Fruit fly (Drosophila melanogaster): ENCODE results near the gene CG12091.

CG12091 gene

DNA sequence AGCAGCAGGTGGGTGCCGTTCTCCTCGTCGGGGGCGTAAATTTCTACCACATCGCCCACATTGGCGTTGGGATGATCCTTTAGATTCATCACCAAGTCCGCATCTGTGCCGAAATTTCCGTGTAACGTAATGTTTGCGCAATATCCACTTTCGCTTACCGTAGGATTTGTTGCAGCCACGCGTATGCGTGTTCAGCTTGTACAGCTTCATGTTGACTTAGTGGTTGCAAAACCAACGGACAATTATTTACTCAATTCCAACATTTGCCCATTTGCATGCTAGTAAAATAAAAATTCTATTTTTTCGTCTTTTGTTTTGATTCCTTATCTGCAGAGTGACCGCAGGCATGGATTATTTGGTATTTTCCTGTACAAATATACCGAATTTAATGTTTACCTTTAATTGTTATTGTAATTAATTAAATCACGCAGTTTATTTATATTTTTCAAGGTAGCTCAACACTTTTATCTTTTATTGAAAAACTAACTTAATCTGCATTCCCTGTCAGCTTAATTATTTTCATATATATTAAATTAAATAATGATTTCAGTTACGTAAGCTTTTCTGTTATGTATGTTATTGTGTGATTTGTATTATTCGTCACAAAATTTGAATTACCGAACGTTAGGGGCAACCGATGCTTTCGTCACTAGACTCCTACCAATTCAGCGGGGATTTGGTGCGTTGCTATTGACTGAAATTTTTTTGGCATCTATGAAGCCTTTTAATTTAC lies 2.8 kb downstream of the CG12091 start, which contains the start of gene Iml1 (continued):
- TF ChIP-seq CG15269 (tag; optimal IDR thresholded peaks at IDR 0.05) (no peak), CG7839 (tag; optimal IDR thresholded peaks at IDR 0.05) (no peak), CG3847 (GFP tag; IDR thresholded peaks at IDR 0.05) (no peak), CG10654 (GFP tag; optimal IDR thresholded peaks at IDR 0.05) (peak; percentile 35), CG7357 (GFP tag; IDR thresholded peaks at IDR 0.05) (no peak; the same call in 2 of the 3 replicates), CG9797 (GFP tag; optimal IDR thresholded peaks at IDR 0.05) (peak; percentile 66), pita (GFP tag; optimal IDR thresholded peaks at IDR 0.05) (no peak), nerfin-1 (tag; optimal IDR thresholded peaks at IDR 0.05) (peak; percentile 60), cad (GFP tag; optimal IDR thresholded peaks at IDR 0.05) (no peak), CG15011 (GFP tag; optimal IDR thresholded peaks at IDR 0.05) (no peak), CG18262 (tag; optimal IDR thresholded peaks at IDR 0.05) (no peak), CG8281 (tag; optimal IDR thresholded peaks at IDR 0.05) (no peak), CG8765 (GFP tag; IDR thresholded peaks at IDR 0.05) (no peak), lilli (GFP tag; optimal IDR thresholded peaks at IDR 0.05) (no peak), Deaf1 (tag; optimal IDR thresholded peaks at IDR 0.05) (no peak), CG11247 (GFP tag; IDR thresholded peaks at IDR 0.05) (peak; percentile 50), Side (GFP tag; optimal IDR thresholded peaks at IDR 0.05) (no peak), sd (tag; optimal IDR thresholded peaks at IDR 0.05) (no peak), fd96Cb (tag; optimal IDR thresholded peaks at IDR 0.05) (peak; percentile 6), gsb-n (tag; optimal IDR thresholded peaks at IDR 0.05) (no peak), zfh1 (GFP tag; IDR thresholded peaks at IDR 0.05) (no peak), onecut (GFP tag; IDR thresholded peaks at IDR 0.05) (no peak), sim (GFP tag; IDR thresholded peaks at IDR 0.05) (no peak), fru (optimal IDR thresholded peaks at IDR 0.05) (no peak), ranshi (GFP tag; IDR thresholded peaks at IDR 0.05) (0 out of 2 replicates have a peak, but pooled peaks have one; percentile 15), cwo (GFP tag; optimal IDR thresholded peaks at IDR 0.05) (peak; percentile 12), MTF-1 (GFP tag; optimal IDR thresholded peaks at IDR 0.05; ENCODE audit: borderline replicate concordance) (no peak), E2f1 (GFP tag; IDR thresholded peaks at IDR 0.05) (0 out of 2 replicates have a peak, but pooled peaks have one; percentile 20), slbo (GFP tag; IDR thresholded peaks at IDR 0.05) (peak; percentile 77), sens-2 (GFP tag; IDR thresholded peaks at IDR 0.05) (no peak), mld (GFP tag; IDR thresholded peaks at IDR 0.05; ENCODE audit: partially characterized antibody) (no peak), tgo (GFP tag; IDR thresholded peaks at IDR 0.05) (peak; percentile 47; the same call in 2 of the 3 replicates), NK7.1 (GFP tag; optimal IDR thresholded peaks at IDR 0.05) (no peak), ftz-f1 (GFP tag; optimal IDR thresholded peaks at IDR 0.05) (no peak), CG4820 (GFP tag; optimal IDR thresholded peaks at IDR 0.05) (peak; percentile 27), nerfin-2 (GFP tag; IDR thresholded peaks at IDR 0.05; ENCODE audit: partially characterized antibody) (no peak), z (GFP tag; IDR thresholded peaks at IDR 0.05) (no peak), ttk (GFP tag; IDR thresholded peaks at IDR 0.05) (0 out of 2 replicates have a peak, but pooled peaks have one; percentile 23), CG17568 (GFP tag; optimal IDR thresholded peaks at IDR 0.05) (no peak), Ptx1 (GFP tag; IDR thresholded peaks at IDR 0.05) (peak; percentile 75), Dbx (GFP tag; IDR thresholded peaks at IDR 0.05) (no peak), so (GFP tag; IDR thresholded peaks at IDR 0.05) (no peak), gcm2 (GFP tag; optimal IDR thresholded peaks at IDR 0.05) (no peak), CG12155 (GFP tag; optimal IDR thresholded peaks at IDR 0.05) (no peak), CG16863 (GFP tag; optimal IDR thresholded peaks at IDR 0.05) (no peak), ap (GFP tag; IDR thresholded peaks at IDR 0.05) (peak; percentile 21; the same call in 1 of the 2 replicates), az2 (GFP tag; optimal IDR thresholded peaks at IDR 0.05) (no peak), slp2 (GFP tag; optimal IDR thresholded peaks at IDR 0.05) (no peak), chn (GFP tag; optimal IDR thresholded peaks at IDR 0.05) (no peak), Ets65A (GFP tag) (peak; percentile 92), CG11696 (GFP tag; IDR thresholded peaks at IDR 0.05) (no peak)
